Worm (Caenorhabditis elegans) whole organism, midembryonic: ENCODE data around the gene F27B10.1.

Experiments
- T22C8.4 ChIP-seq: fragments of 200-800 bp; sonication (Bioruptor generic); IDR thresholded peaks from 2 replicates; pipeline ENCODE4 v1.3.6; 2022; ENCODE audit warnings: missing genetic modification characterization, missing compliant biosample characterization
- tab-1 ChIP-seq: fragments of 200-800 bp; sonication (Bioruptor generic); IDR thresholded peaks from 2 replicates; pipeline ENCODE4 v1.3.6; 2022; ENCODE audit warnings: missing genetic modification characterization, missing compliant biosample characterization

DNA sequence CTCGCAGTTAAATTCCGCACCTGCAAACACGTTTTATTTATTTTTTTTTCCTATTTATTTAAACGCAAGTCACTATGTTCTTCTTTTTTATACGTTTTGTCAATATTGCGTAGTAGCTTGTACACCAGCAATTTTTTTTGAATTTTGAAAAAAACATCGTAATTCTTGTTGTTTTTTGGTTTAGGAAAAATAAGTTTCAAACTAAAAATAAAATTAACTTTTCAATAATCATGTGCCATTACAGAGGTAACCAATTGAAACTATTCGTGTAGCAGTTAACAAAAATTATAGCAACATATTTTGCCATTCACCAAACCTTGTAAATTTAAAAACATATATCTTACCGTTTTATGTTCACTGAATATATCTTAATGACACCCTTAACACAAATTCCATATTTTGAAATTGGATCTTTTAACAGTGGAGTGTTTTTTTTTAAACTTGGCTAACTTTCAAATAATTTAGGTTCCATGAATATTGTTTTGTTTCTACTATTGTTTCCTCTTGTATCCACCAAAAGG lies 50.8 kb downstream of the F27B10.1 start, which contains the start of gene lmd-5:
- TF ChIP-seq tab-1 = no peak
- no peak for TF ChIP-seq T22C8.4 (GFP tag; lab: Robert Waterston, UW)
